Worm (Caenorhabditis elegans): ENCODE data around the gene F41G3.18.

- TF ChIP-seq ama-1 (optimal IDR thresholded peaks at IDR 0.05) (no peak), pqm-1 (tag; optimal IDR thresholded peaks at IDR 0.05) (no peak), ceh-9 (tag; optimal IDR thresholded peaks at IDR 0.05) (no peak), nhr-12 (tag; optimal IDR thresholded peaks at IDR 0.05) (no peak), elt-3 (tag; optimal IDR thresholded peaks at IDR 0.05) (no peak), ceh-82 (tag; optimal IDR thresholded peaks at IDR 0.05) (no peak), lin-39 (tag; optimal IDR thresholded peaks at IDR 0.05) (no peak), snpc-4 (tag; optimal IDR thresholded peaks at IDR 0.05) (no peak), nhr-11 (tag; optimal IDR thresholded peaks at IDR 0.05) (no peak), R02D3.7 (tag; optimal IDR thresholded peaks at IDR 0.05) (no peak), ztf-4 (tag; optimal IDR thresholded peaks at IDR 0.05) (no peak), skn-1 (tag; optimal IDR thresholded peaks at IDR 0.05) (no peak), nhr-23 (tag; optimal IDR thresholded peaks at IDR 0.05) (no peak)
These were observed at the start of gene F41G3.18 for ce11 chrII:6768014-6768413.
